Worm (Caenorhabditis elegans) whole organism, L3 larva: ENCODE measurements around the gene F26D11.13.

Experiments
- pha-4 ChIP-seq: fragments of 150-350 bp; optimal IDR thresholded peaks from 2 replicates; lab custom pipeline; 2014; ENCODE audit warnings: missing biosample characterization, missing genetic modification reagents, missing genetic modification characterization
- pqm-1 ChIP-seq: fragments of 150-350 bp; optimal IDR thresholded peaks from 2 replicates; lab custom pipeline; 2017; ENCODE audit warnings: missing biosample characterization, missing genetic modification characterization, inconsistent platforms

ce11 chrV:7925483-7925882, 29.0 kb downstream of the F26D11.13 start, which contains the start of gene srsx-7:
- TF ChIP-seq pha-4 (tag; lab: Kevin White, UChicago) (no peak), pqm-1 (tag; lab: Kevin White, UChicago) (no peak)
